Fruit fly (Drosophila melanogaster) whole organism, embryonic: Measurements from ENCODE around the gene Gyc88E.

Experiments
- Atf-2 ChIP-seq: fragments of 200-800 bp; sonication (Bioruptor generic); optimal IDR thresholded peaks from 2 replicates; lab custom pipeline; 2016; ENCODE audit warnings: missing biosample characterization, missing genetic modification characterization
- B-H1 ChIP-seq: fragments of 200-800 bp; sonication (Bioruptor generic); IDR thresholded peaks from 3 replicates; pipeline ENCODE4 v1.3.6; 2022; ENCODE audit warnings: missing biosample characterization, missing genetic modification characterization
- CG10654 ChIP-seq: fragments of 200-800 bp; sonication (Bioruptor generic); optimal IDR thresholded peaks from 2 replicates; lab custom pipeline; 2016; ENCODE audit warnings: missing biosample characterization, missing genetic modification characterization
- CG11723 ChIP-seq: fragments of 200-800 bp; sonication (Bioruptor generic); optimal IDR thresholded peaks from 2 replicates; lab custom pipeline; 2017; ENCODE audit warnings: missing biosample characterization, mild to moderate bottlenecking, missing genetic modification characterization
- CG14710 ChIP-seq: fragments of 200-800 bp; sonication (Bioruptor generic); optimal IDR thresholded peaks from 3 replicates; lab custom pipeline; 2019; ENCODE audit warnings: missing biosample characterization, mild to moderate bottlenecking, missing genetic modification characterization, moderate library complexity
- CG1529 ChIP-seq: fragments of 200-800 bp; sonication (Bioruptor generic); optimal IDR thresholded peaks from 3 replicates; lab custom pipeline; 2018; ENCODE audit warnings: missing biosample characterization, missing genetic modification characterization
- CG16863 ChIP-seq: fragments of 200-800 bp; sonication (Bioruptor generic); optimal IDR thresholded peaks from 3 replicates; lab custom pipeline; 2016; ENCODE audit warnings: missing biosample characterization, missing genetic modification characterization
- CG17385 ChIP-seq: fragments of 200-800 bp; sonication (Bioruptor generic); optimal IDR thresholded peaks from 3 replicates; lab custom pipeline; 2018; ENCODE audit warnings: missing biosample characterization, mild to moderate bottlenecking, missing genetic modification characterization
- CG17912 ChIP-seq: fragments of 200-800 bp; sonication (Bioruptor generic); optimal IDR thresholded peaks from 2 replicates; lab custom pipeline; 2018; ENCODE audit warnings: missing biosample characterization, mild to moderate bottlenecking, missing genetic modification characterization
- CG18262 ChIP-seq: fragments of 200-800 bp; optimal IDR thresholded peaks from 3 replicates; lab custom pipeline; 2019; ENCODE audit warnings: missing biosample characterization, mild to moderate bottlenecking, missing genetic modification characterization, moderate library complexity
- CG31365 ChIP-seq: fragments of 200-800 bp; sonication (Bioruptor generic); optimal IDR thresholded peaks from 2 replicates; lab custom pipeline; 2018; ENCODE audit warnings: missing biosample characterization, mild to moderate bottlenecking, missing genetic modification characterization
- CG32767 ChIP-seq: fragments of 200-800 bp; sonication (Bioruptor generic); IDR thresholded peaks from 2 replicates; pipeline ENCODE4 v1.3.6; 2022; ENCODE audit warnings: missing biosample characterization, missing genetic modification characterization
- CG3726 ChIP-seq: fragments of 200-800 bp; sonication (Bioruptor generic); IDR thresholded peaks from 3 replicates; pipeline ENCODE4, ENCODE4 v1.3.6; 2022; ENCODE audit warnings: missing biosample characterization, missing genetic modification characterization
- CG3838 ChIP-seq: fragments of 200-800 bp; sonication (Bioruptor generic); optimal IDR thresholded peaks from 3 replicates; lab custom pipeline; 2016; ENCODE audit warnings: missing biosample characterization, missing genetic modification characterization
- CG4820 ChIP-seq: fragments of 200-800 bp; sonication (Bioruptor generic); optimal IDR thresholded peaks from 3 replicates; lab custom pipeline; 2016; ENCODE audit warnings: missing biosample characterization, missing genetic modification characterization
- CG5953 ChIP-seq: fragments of 200-800 bp; sonication (Bioruptor generic); IDR thresholded peaks from 2 replicates; pipeline ENCODE4 v1.3.6; 2022; ENCODE audit warnings: missing biosample characterization, missing genetic modification characterization
- CG6654 ChIP-seq: fragments of 200-800 bp; sonication (Bioruptor generic); optimal IDR thresholded peaks from 2 replicates; lab custom pipeline; 2017; ENCODE audit warnings: missing biosample characterization, mild to moderate bottlenecking, missing genetic modification characterization
- CG7357 ChIP-seq: fragments of 200-800 bp; sonication (Bioruptor generic); IDR thresholded peaks from 3 replicates; pipeline ENCODE4 v1.3.6; 2022; ENCODE audit warnings: missing biosample characterization, missing genetic modification characterization
- CG7556 ChIP-seq: fragments of 200-800 bp; sonication (Bioruptor generic); optimal IDR thresholded peaks from 2 replicates; lab custom pipeline; 2017; ENCODE audit warnings: missing biosample characterization, mild to moderate bottlenecking, missing genetic modification characterization
- CG8089 ChIP-seq: fragments of 200-800 bp; sonication (Bioruptor generic); optimal IDR thresholded peaks from 3 replicates; lab custom pipeline; 2016; ENCODE audit warnings: missing biosample characterization, missing genetic modification characterization
- CG8765 ChIP-seq: fragments of 200-800 bp; sonication (Bioruptor generic); IDR thresholded peaks from 2 replicates; pipeline ENCODE4 v1.3.6; 2022; ENCODE audit warnings: missing biosample characterization, missing genetic modification characterization
- CG8924 ChIP-seq: fragments of 200-800 bp; optimal IDR thresholded peaks from 3 replicates; lab custom pipeline; 2019; ENCODE audit warnings: missing biosample characterization, mild to moderate bottlenecking, missing genetic modification characterization, moderate library complexity
- CG9215 ChIP-seq: fragments of 200-800 bp; sonication (Bioruptor generic); IDR thresholded peaks from 2 replicates; pipeline ENCODE4 v1.3.6; 2022; ENCODE audit warnings: missing biosample characterization, missing genetic modification characterization
- Dbx ChIP-seq: fragments of 200-800 bp; sonication (Bioruptor generic); IDR thresholded peaks from 3 replicates; pipeline ENCODE4 v1.3.6; 2022; ENCODE audit warnings: missing biosample characterization, missing genetic modification characterization
- Dll ChIP-seq: fragments of 200-800 bp; sonication (Bioruptor generic); IDR thresholded peaks from 4 replicates; pipeline ENCODE4 v1.3.6; 2022; ENCODE audit warnings: missing biosample characterization, missing genetic modification characterization; ENCODE audit not compliant: partially characterized antibody
- HHEX ChIP-seq: fragments of 200-800 bp; sonication (Bioruptor generic); optimal IDR thresholded peaks from 3 replicates; lab custom pipeline; 2017; ENCODE audit warnings: missing biosample characterization, mild to moderate bottlenecking, missing genetic modification characterization, missing genetic modification reagents
- Hr51 ChIP-seq, 2 experiments: fragments of 200-800 bp; sonication (Bioruptor generic); optimal IDR thresholded peaks; 2 replicates in 1 of 2; 3 replicates in 1 of 2; lab custom pipeline; 2016 to 2018; ENCODE audit warnings: missing biosample characterization in 2 of 2, missing genetic modification characterization in 2 of 2, mild to moderate bottlenecking in 1 of 2, moderate library complexity in 1 of 2
- Jarid2 ChIP-seq: fragments of 200-800 bp; sonication (Bioruptor generic); optimal IDR thresholded peaks from 3 replicates; lab custom pipeline; 2017; ENCODE audit warnings: mild to moderate bottlenecking, missing biosample characterization, missing genetic modification reagents, missing genetic modification characterization
- Nf-YA ChIP-seq: fragments of 200-800 bp; sonication (Bioruptor generic); IDR thresholded peaks from 2 replicates; pipeline ENCODE4 v1.3.6; 2022; ENCODE audit warnings: missing biosample characterization, missing genetic modification characterization
- Oli ChIP-seq: fragments of 200-800 bp; sonication (Bioruptor generic); optimal IDR thresholded peaks from 2 replicates; lab custom pipeline; 2018; ENCODE audit warnings: missing biosample characterization, mild to moderate bottlenecking, missing genetic modification characterization, moderate library complexity
- Ravus ChIP-seq: fragments of 200-800 bp; sonication (Bioruptor generic); IDR thresholded peaks from 2 replicates; pipeline ENCODE4 v1.3.6; 2022; ENCODE audit warnings: missing biosample characterization, missing genetic modification characterization
- Scr ChIP-seq: fragments of 200-800 bp; sonication (Bioruptor generic); IDR thresholded peaks from 2 replicates; pipeline ENCODE4 v1.3.6; 2022; ENCODE audit warnings: missing biosample characterization, missing genetic modification characterization; ENCODE audit not compliant: partially characterized antibody
- Six4 ChIP-seq: fragments of 200-800 bp; sonication (Bioruptor generic); optimal IDR thresholded peaks from 2 replicates; lab custom pipeline; 2016; ENCODE audit warnings: missing biosample characterization, missing genetic modification characterization
- amos ChIP-seq: fragments of 200-800 bp; sonication (Bioruptor generic); IDR thresholded peaks from 2 replicates; pipeline ENCODE4 v1.3.6; 2022; ENCODE audit warnings: missing biosample characterization, missing genetic modification characterization; ENCODE audit not compliant: partially characterized antibody
- cas ChIP-seq: fragments of 200-800 bp; sonication (Bioruptor generic); IDR thresholded peaks from 2 replicates; pipeline ENCODE4 v1.3.6; 2022; ENCODE audit warnings: missing biosample characterization, missing genetic modification characterization
- chm ChIP-seq: fragments of 200-800 bp; sonication (Bioruptor generic); IDR thresholded peaks from 2 replicates; pipeline ENCODE4 v1.3.6; 2022; ENCODE audit warnings: missing biosample characterization, missing genetic modification characterization
- crc ChIP-seq: fragments of 200-800 bp; sonication (Bioruptor generic); optimal IDR thresholded peaks from 2 replicates; lab custom pipeline; 2016; ENCODE audit warnings: missing biosample characterization, missing genetic modification characterization
- da ChIP-seq: fragments of 200-800 bp; sonication (Bioruptor generic); optimal IDR thresholded peaks from 2 replicates; lab custom pipeline; 2016; ENCODE audit warnings: missing biosample characterization, missing genetic modification characterization
- danr ChIP-seq: fragments of 200-800 bp; sonication (Bioruptor generic); IDR thresholded peaks from 2 replicates; pipeline ENCODE4 v1.3.6; 2022; ENCODE audit warnings: missing biosample characterization, missing genetic modification characterization
- eve ChIP-seq, 2 experiments: fragments of >200 bp; optimal IDR thresholded peaks; 2 replicates each; lab custom pipeline; 2017; ENCODE audit warnings: missing biosample characterization in 2 of 2, missing genetic modification characterization in 2 of 2
- eyg ChIP-seq: fragments of 200-800 bp; sonication (Bioruptor generic); optimal IDR thresholded peaks from 3 replicates; lab custom pipeline; 2016; ENCODE audit warnings: missing biosample characterization, missing genetic modification characterization
- gce ChIP-seq: fragments of 200-800 bp; sonication (Bioruptor generic); IDR thresholded peaks from 3 replicates; pipeline ENCODE4 v1.3.6; 2022; ENCODE audit warnings: missing biosample characterization, missing genetic modification characterization
- grau ChIP-seq: fragments of 200-800 bp; optimal IDR thresholded peaks from 3 replicates; lab custom pipeline; 2019; ENCODE audit warnings: missing biosample characterization, mild to moderate bottlenecking, missing genetic modification characterization, moderate library complexity
- grn ChIP-seq: fragments of 200-800 bp; sonication (Bioruptor generic); optimal IDR thresholded peaks from 3 replicates; lab custom pipeline; 2017; ENCODE audit warnings: missing biosample characterization, missing genetic modification characterization
- her ChIP-seq: fragments of 200-800 bp; sonication (Bioruptor generic); optimal IDR thresholded peaks from 2 replicates; lab custom pipeline; 2016; ENCODE audit warnings: missing biosample characterization, missing genetic modification characterization
- jing ChIP-seq: fragments of 200-800 bp; sonication (Bioruptor generic); optimal IDR thresholded peaks from 2 replicates; lab custom pipeline; 2018; ENCODE audit warnings: missing biosample characterization, mild to moderate bottlenecking, missing genetic modification characterization
- scrt ChIP-seq: fragments of 200-800 bp; sonication (Bioruptor generic); optimal IDR thresholded peaks from 2 replicates; lab custom pipeline; 2018; ENCODE audit warnings: missing biosample characterization, mild to moderate bottlenecking, missing genetic modification characterization, moderate library complexity
- sisA ChIP-seq: fragments of 200-800 bp; sonication (Bioruptor generic); IDR thresholded peaks from 2 replicates; pipeline ENCODE4 v1.3.6; 2022; ENCODE audit warnings: missing biosample characterization, missing genetic modification characterization
- sr ChIP-seq: fragments of 200-800 bp; sonication (Bioruptor generic); IDR thresholded peaks from 3 replicates; pipeline ENCODE4 v1.3.6; 2022; ENCODE audit warnings: missing biosample characterization, missing genetic modification characterization
- tna ChIP-seq: fragments of 200-800 bp; sonication (Bioruptor generic); IDR thresholded peaks from 2 replicates; pipeline ENCODE4 v1.3.6; 2022; ENCODE audit warnings: missing biosample characterization, missing genetic modification characterization; ENCODE audit not compliant: partially characterized antibody
- wdn ChIP-seq: fragments of 200-800 bp; sonication (Bioruptor generic); IDR thresholded peaks from 2 replicates; pipeline ENCODE4 v1.3.6; 2022; ENCODE audit warnings: missing biosample characterization, missing genetic modification characterization
- wor ChIP-seq: fragments of 200-800 bp; sonication (Bioruptor generic); IDR thresholded peaks from 2 replicates; pipeline ENCODE4 v1.3.6; 2022; ENCODE audit warnings: missing biosample characterization, missing genetic modification characterization
- zfh2 ChIP-seq: fragments of 200-800 bp; sonication (Bioruptor generic); optimal IDR thresholded peaks from 2 replicates; lab custom pipeline; 2016; ENCODE audit warnings: missing biosample characterization, missing genetic modification characterization

The Gyc88E gene

DNA sequence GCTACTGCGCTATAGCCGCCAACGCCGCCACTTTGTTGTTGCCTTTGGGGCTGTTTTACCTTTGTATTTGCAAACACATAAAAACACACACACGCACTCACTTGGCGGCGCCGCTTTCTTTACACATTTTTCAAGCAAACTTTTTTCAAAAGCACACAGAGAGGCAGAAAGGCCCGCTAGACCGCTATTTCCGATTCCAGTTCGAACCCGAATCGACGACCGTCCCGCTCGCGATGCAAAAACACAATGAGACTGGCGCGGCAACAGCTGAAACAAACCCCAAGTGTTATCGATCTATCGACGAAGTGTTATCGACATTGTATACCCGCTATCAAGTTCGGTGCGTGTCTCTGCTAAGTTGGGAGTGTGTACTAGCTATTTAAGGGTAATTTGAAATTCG, 18.5 kb upstream of the Gyc88E start, which contains the start of gene CG42788 (continued):
- TF ChIP-seq CG17912 = peak; percentile 88
- no peak for TF ChIP-seq CG32767 (GFP tag; lab: Robert Waterston, UW)
- no peak for TF ChIP-seq CG1529 (GFP tag; lab: Kevin White, UChicago)
- TF ChIP-seq gce (GFP tag; lab: Robert Waterston, UW) = no peak
- no peak for TF ChIP-seq CG3726 (GFP tag; lab: Robert Waterston, UW)
- TF ChIP-seq grau (tag; lab: Kevin White, UChicago) = peak; percentile 63
- no peak for TF ChIP-seq CG6654 (GFP tag; lab: Kevin White, UChicago)
- TF ChIP-seq Nf-YA (GFP tag; lab: Robert Waterston, UW) = no peak
- no peak for TF ChIP-seq CG31365
- TF ChIP-seq Oli (tag; lab: Kevin White, UChicago) = no peak
- TF ChIP-seq Ravus (GFP tag; lab: Robert Waterston, UW) = no peak
- no peak for TF ChIP-seq CG9215 (GFP tag; lab: Robert Waterston, UW)
- peak; percentile 0 for TF ChIP-seq CG10654 (GFP tag; lab: Kevin White, UChicago)
- no peak for TF ChIP-seq cas (GFP tag; lab: Robert Waterston, UW)
- no peak for TF ChIP-seq sr (GFP tag; lab: Robert Waterston, UW)
- peak; percentile 46 to 86 for TF ChIP-seq Hr51 (GFP tag; optimal IDR thresholded peaks at IDR 0.05; lab: Kevin White, UChicago)
- peak; percentile 18 for TF ChIP-seq Six4 (GFP tag; lab: Kevin White, UChicago)
- no peak for TF ChIP-seq B-H1
- TF ChIP-seq CG16863 (GFP tag; lab: Kevin White, UChicago) = peak; percentile 73
- TF ChIP-seq CG3838 (GFP tag; lab: Kevin White, UChicago) = no peak
- no peak for TF ChIP-seq CG8765
- no peak for TF ChIP-seq eve (GFP tag; optimal IDR thresholded peaks at IDR 0.05; lab: Kevin White, UChicago)
- peak; percentile 64 for TF ChIP-seq CG8089 (GFP tag; lab: Kevin White, UChicago)
- no peak for TF ChIP-seq jing (GFP tag; lab: Kevin White, UChicago)
- no peak for TF ChIP-seq Dll (GFP tag; lab: Robert Waterston, UW)
- TF ChIP-seq CG8924 (tag; lab: Kevin White, UChicago) = peak; percentile 70
- TF ChIP-seq CG17385 (GFP tag; lab: Kevin White, UChicago) = peak; percentile 63
- TF ChIP-seq amos (GFP tag; lab: Robert Waterston, UW) = no peak
- no peak for TF ChIP-seq Dbx (GFP tag; lab: Robert Waterston, UW)
- TF ChIP-seq eyg (GFP tag; lab: Kevin White, UChicago) = peak; percentile 12
- peak; percentile 95 for TF ChIP-seq Jarid2 (GFP tag; lab: Kevin White, UChicago)
- TF ChIP-seq tna (GFP tag; lab: Robert Waterston, UW) = no peak
- peak; percentile 3 for TF ChIP-seq CG4820 (GFP tag; lab: Kevin White, UChicago)
- TF ChIP-seq CG7357 (GFP tag; lab: Robert Waterston, UW) = no peak
- no peak for TF ChIP-seq wdn
- peak; percentile 17 for TF ChIP-seq CG18262 (tag; lab: Kevin White, UChicago)
- TF ChIP-seq HHEX (GFP tag; lab: Kevin White, UChicago) = no peak
- TF ChIP-seq chm (GFP tag; lab: Robert Waterston, UW) = no peak
- peak; percentile 41 for TF ChIP-seq CG11723 (GFP tag; lab: Kevin White, UChicago)
- peak; percentile 51 for TF ChIP-seq CG14710
- TF ChIP-seq Scr (GFP tag; lab: Robert Waterston, UW) = no peak
- peak; percentile 6 for TF ChIP-seq CG7556 (GFP tag; lab: Kevin White, UChicago)
- no peak for TF ChIP-seq wor (GFP tag; lab: Robert Waterston, UW)
- TF ChIP-seq da (GFP tag; lab: Kevin White, UChicago) = peak; percentile 88
- no peak for TF ChIP-seq danr (GFP tag; lab: Robert Waterston, UW)
- TF ChIP-seq crc = peak; percentile 47
- TF ChIP-seq her = peak; percentile 83
- no peak for TF ChIP-seq CG5953 (GFP tag; lab: Robert Waterston, UW)
- peak; percentile 60 for TF ChIP-seq Atf-2 (GFP tag; lab: Kevin White, UChicago)
- peak; percentile 73 for TF ChIP-seq scrt (GFP tag; lab: Kevin White, UChicago)
- no peak for TF ChIP-seq sisA (GFP tag; lab: Robert Waterston, UW)
- TF ChIP-seq zfh2 (GFP tag; lab: Kevin White, UChicago) = peak; percentile 41
- TF ChIP-seq grn (GFP tag; lab: Kevin White, UChicago) = peak; percentile 20
